Fruit fly (Drosophila melanogaster) whole organism, embryonic: ENCODE data around the gene CG3337.

Source experiments
- ATbp ChIP-seq: fragments of 200-800 bp; sonication (Bioruptor generic); optimal IDR thresholded peaks from 2 replicates; lab custom pipeline; 2017; ENCODE audit warnings: missing biosample characterization, mild to moderate bottlenecking, missing genetic modification characterization, missing genetic modification reagents
- Atf6 ChIP-seq: fragments of 200-800 bp; sonication (Bioruptor generic); IDR thresholded peaks from 2 replicates; pipeline ENCODE4 v1.3.6; 2022; ENCODE audit warnings: missing biosample characterization, missing genetic modification characterization
- Bgb ChIP-seq: fragments of 200-800 bp; sonication (Bioruptor generic); IDR thresholded peaks from 2 replicates; pipeline ENCODE4 v1.3.6; 2022; ENCODE audit warnings: missing biosample characterization, missing genetic modification characterization; ENCODE audit not compliant: partially characterized antibody
- CG10209 ChIP-seq: fragments of 200-800 bp; sonication (Bioruptor generic); optimal IDR thresholded peaks from 3 replicates; lab custom pipeline; 2017; ENCODE audit warnings: missing biosample characterization, mild to moderate bottlenecking, missing genetic modification characterization, missing genetic modification reagents
- CG10543 ChIP-seq: fragments of 200-800 bp; sonication (Bioruptor generic); optimal IDR thresholded peaks from 3 replicates; lab custom pipeline; 2017; ENCODE audit warnings: missing biosample characterization, mild to moderate bottlenecking, missing genetic modification characterization, moderate library complexity
- CG11247 ChIP-seq: fragments of 200-800 bp; sonication (Bioruptor generic); IDR thresholded peaks from 2 replicates; pipeline ENCODE4 v1.3.6; 2022; ENCODE audit warnings: missing biosample characterization, missing genetic modification characterization
- CG12236 ChIP-seq: fragments of 200-800 bp; sonication (Bioruptor generic); optimal IDR thresholded peaks from 2 replicates; lab custom pipeline; 2016; ENCODE audit warnings: missing biosample characterization, missing genetic modification characterization
- CG12769 ChIP-seq: fragments of 200-800 bp; sonication (Bioruptor generic); optimal IDR thresholded peaks from 2 replicates; lab custom pipeline; 2019; ENCODE audit warnings: missing biosample characterization, mild to moderate bottlenecking, missing genetic modification characterization, moderate library complexity
- CG14710 ChIP-seq: fragments of 200-800 bp; sonication (Bioruptor generic); optimal IDR thresholded peaks from 3 replicates; lab custom pipeline; 2019; ENCODE audit warnings: missing biosample characterization, mild to moderate bottlenecking, missing genetic modification characterization, moderate library complexity
- CG15479 ChIP-seq: fragments of 200-800 bp; sonication (Bioruptor generic); optimal IDR thresholded peaks from 3 replicates; lab custom pipeline; 2019; ENCODE audit warnings: missing biosample characterization, mild to moderate bottlenecking, missing genetic modification characterization, moderate library complexity
- CG17829 ChIP-seq: fragments of 200-800 bp; optimal IDR thresholded peaks from 2 replicates; lab custom pipeline; 2019; ENCODE audit warnings: missing biosample characterization, mild to moderate bottlenecking, missing genetic modification characterization, moderate library complexity
- CG2199 ChIP-seq: fragments of 200-800 bp; sonication (Bioruptor generic); IDR thresholded peaks from 3 replicates; pipeline ENCODE4 v1.3.6; 2022; ENCODE audit warnings: missing biosample characterization, missing genetic modification characterization
- CG31365 ChIP-seq: fragments of 200-800 bp; sonication (Bioruptor generic); optimal IDR thresholded peaks from 2 replicates; lab custom pipeline; 2018; ENCODE audit warnings: missing biosample characterization, mild to moderate bottlenecking, missing genetic modification characterization
- CG4404 ChIP-seq: fragments of 200-800 bp; sonication (Bioruptor generic); IDR thresholded peaks from 2 replicates; pipeline ENCODE4 v1.3.6; 2022; ENCODE audit warnings: missing biosample characterization, missing genetic modification characterization
- CG7372 ChIP-seq: fragments of 200-800 bp; sonication (Bioruptor generic); IDR thresholded peaks from 2 replicates; pipeline ENCODE4 v1.3.6; 2022; ENCODE audit warnings: missing biosample characterization, missing genetic modification characterization
- CG7987 ChIP-seq: fragments of 200-800 bp; sonication (Bioruptor generic); optimal IDR thresholded peaks from 2 replicates; lab custom pipeline; 2018; ENCODE audit warnings: missing biosample characterization, mild to moderate bottlenecking, missing genetic modification characterization, moderate library complexity
- CG8281 ChIP-seq: fragments of 200-800 bp; sonication (Bioruptor generic); optimal IDR thresholded peaks from 2 replicates; lab custom pipeline; 2018; ENCODE audit warnings: missing biosample characterization, mild to moderate bottlenecking, missing genetic modification characterization, moderate library complexity
- CG8924 ChIP-seq: fragments of 200-800 bp; optimal IDR thresholded peaks from 3 replicates; lab custom pipeline; 2019; ENCODE audit warnings: missing biosample characterization, mild to moderate bottlenecking, missing genetic modification characterization, moderate library complexity
- CTCF ChIP-seq: fragments of 200-800 bp; sonication (Bioruptor generic); optimal IDR thresholded peaks from 2 replicates; lab custom pipeline; 2017; ENCODE audit warnings: missing biosample characterization, mild to moderate bottlenecking, missing genetic modification characterization, moderate library complexity
- CkIIα-i1 ChIP-seq: fragments of 200-800 bp; sonication (Bioruptor generic); IDR thresholded peaks from 2 replicates; pipeline ENCODE4 v1.3.6; 2022; ENCODE audit warnings: missing biosample characterization, missing genetic modification characterization
- D19A ChIP-seq: fragments of 200-800 bp; optimal IDR thresholded peaks from 3 replicates; lab custom pipeline; 2019; ENCODE audit warnings: missing biosample characterization, mild to moderate bottlenecking, missing genetic modification characterization, moderate library complexity
- Dbx ChIP-seq: fragments of 200-800 bp; sonication (Bioruptor generic); IDR thresholded peaks from 3 replicates; pipeline ENCODE4 v1.3.6; 2022; ENCODE audit warnings: missing biosample characterization, missing genetic modification characterization
- E2f2 ChIP-seq: fragments of 200-800 bp; sonication (Bioruptor generic); IDR thresholded peaks from 2 replicates; pipeline ENCODE4 v1.3.6; 2022; ENCODE audit warnings: missing biosample characterization, missing genetic modification characterization
- Elba2 ChIP-seq: fragments of 200-800 bp; sonication (Bioruptor generic); optimal IDR thresholded peaks from 3 replicates; lab custom pipeline; 2016; ENCODE audit warnings: missing biosample characterization, missing genetic modification characterization
- HLH54F ChIP-seq: fragments of 200-800 bp; sonication (Bioruptor generic); optimal IDR thresholded peaks from 3 replicates; lab custom pipeline; 2016; ENCODE audit warnings: missing biosample characterization, missing genetic modification characterization
- Myb ChIP-seq: fragments of 200-800 bp; sonication (Bioruptor generic); optimal IDR thresholded peaks from 2 replicates; lab custom pipeline; 2016; ENCODE audit warnings: missing biosample characterization, missing genetic modification characterization
- Opbp ChIP-seq: fragments of 200-800 bp; sonication (Bioruptor generic); IDR thresholded peaks from 3 replicates; pipeline ENCODE4 v1.3.6; 2022; ENCODE audit warnings: missing biosample characterization, missing genetic modification characterization; ENCODE audit not compliant: partially characterized antibody
- Sry-δ ChIP-seq: fragments of 200-800 bp; sonication (Bioruptor generic); optimal IDR thresholded peaks from 2 replicates; lab custom pipeline; 2016; ENCODE audit warnings: missing biosample characterization, missing genetic modification characterization
- Vsx1 ChIP-seq: fragments of 200-800 bp; sonication (Bioruptor generic); optimal IDR thresholded peaks from 2 replicates; lab custom pipeline; 2017; ENCODE audit warnings: missing biosample characterization, mild to moderate bottlenecking, missing genetic modification characterization, missing genetic modification reagents
- amos ChIP-seq: fragments of 200-800 bp; sonication (Bioruptor generic); IDR thresholded peaks from 2 replicates; pipeline ENCODE4 v1.3.6; 2022; ENCODE audit warnings: missing biosample characterization, missing genetic modification characterization; ENCODE audit not compliant: partially characterized antibody
- bigmax ChIP-seq: fragments of 200-800 bp; sonication (Bioruptor generic); optimal IDR thresholded peaks from 2 replicates; lab custom pipeline; 2018; ENCODE audit warnings: missing biosample characterization, mild to moderate bottlenecking, missing genetic modification characterization
- chif ChIP-seq, 2 experiments: fragments of 200-800 bp; sonication (Bioruptor generic); optimal IDR thresholded peaks; 3 replicates each; lab custom pipeline; 2016; ENCODE audit warnings: missing biosample characterization in 2 of 2, missing genetic modification characterization in 2 of 2
- ems ChIP-seq: fragments of 200-800 bp; sonication (Bioruptor generic); optimal IDR thresholded peaks from 3 replicates; lab custom pipeline; 2016; ENCODE audit warnings: missing biosample characterization, missing genetic modification characterization
- exex ChIP-seq: fragments of 200-800 bp; sonication (Bioruptor generic); optimal IDR thresholded peaks from 4 replicates; lab custom pipeline; 2018; ENCODE audit warnings: missing biosample characterization, mild to moderate bottlenecking, missing genetic modification characterization, moderate library complexity
- ftz-f1 ChIP-seq: fragments of 200-800 bp; sonication (Bioruptor generic); optimal IDR thresholded peaks from 2 replicates; lab custom pipeline; 2016; ENCODE audit warnings: missing biosample characterization, missing genetic modification characterization
- gfzf ChIP-seq: fragments of 200-800 bp; sonication (Bioruptor generic); optimal IDR thresholded peaks from 2 replicates; lab custom pipeline; 2016; ENCODE audit warnings: missing biosample characterization, mild to moderate bottlenecking, missing genetic modification characterization, moderate library complexity
- her ChIP-seq: fragments of 200-800 bp; sonication (Bioruptor generic); optimal IDR thresholded peaks from 2 replicates; lab custom pipeline; 2016; ENCODE audit warnings: missing biosample characterization, missing genetic modification characterization
- lilli ChIP-seq: fragments of 200-800 bp; sonication (Bioruptor generic); optimal IDR thresholded peaks from 3 replicates; lab custom pipeline; 2016; ENCODE audit warnings: missing biosample characterization, missing genetic modification characterization
- maf-S ChIP-seq: fragments of 200-800 bp; sonication (Bioruptor generic); optimal IDR thresholded peaks from 2 replicates; lab custom pipeline; 2016; ENCODE audit warnings: missing biosample characterization, missing genetic modification characterization
- nmo ChIP-seq: fragments of 200-800 bp; sonication (Bioruptor generic); optimal IDR thresholded peaks from 2 replicates; lab custom pipeline; 2018; ENCODE audit warnings: missing biosample characterization, mild to moderate bottlenecking, missing genetic modification characterization, moderate library complexity
- pho ChIP-seq: fragments of 200-800 bp; sonication (Bioruptor generic); optimal IDR thresholded peaks from 2 replicates; lab custom pipeline; 2016; ENCODE audit warnings: missing biosample characterization, missing genetic modification characterization
- sc ChIP-seq, 3 experiments: fragments of >200 bp in 2 of 3; fragments of 200-800 bp in 1 of 3; sonication (Bioruptor generic) in 1 of 3; optimal IDR thresholded peaks; 2 replicates in 2 of 3; 3 replicates in 1 of 3; lab custom pipeline; 2017; ENCODE audit warnings: mild to moderate bottlenecking in 1 of 3, missing biosample characterization in 1 of 3, missing genetic modification characterization in 1 of 3, missing genetic modification reagents in 1 of 3
- sens ChIP-seq: fragments of 200-800 bp; sonication (Bioruptor generic); peaks from one replicate; lab custom pipeline; 2016; ENCODE audit warnings: missing biosample characterization, missing genetic modification characterization
- slou ChIP-seq: fragments of 200-800 bp; sonication (Bioruptor generic); optimal IDR thresholded peaks from 3 replicates; lab custom pipeline; 2016; ENCODE audit warnings: missing biosample characterization, missing genetic modification characterization
- vfl ChIP-seq: fragments of 200-800 bp; sonication (Bioruptor generic); optimal IDR thresholded peaks from 2 replicates; lab custom pipeline; 2016; ENCODE audit warnings: missing biosample characterization, missing genetic modification characterization
- vnd ChIP-seq: fragments of 200-800 bp; sonication (Bioruptor generic); IDR thresholded peaks from 3 replicates; pipeline ENCODE4 v1.3.6; 2022; ENCODE audit warnings: missing biosample characterization, missing genetic modification characterization; ENCODE audit not compliant: partially characterized antibody
- wek ChIP-seq: fragments of 200-800 bp; sonication (Bioruptor generic); optimal IDR thresholded peaks from 3 replicates; lab custom pipeline; 2018; ENCODE audit warnings: missing biosample characterization, mild to moderate bottlenecking, missing genetic modification characterization, moderate library complexity

Gene CG3337

DNA sequence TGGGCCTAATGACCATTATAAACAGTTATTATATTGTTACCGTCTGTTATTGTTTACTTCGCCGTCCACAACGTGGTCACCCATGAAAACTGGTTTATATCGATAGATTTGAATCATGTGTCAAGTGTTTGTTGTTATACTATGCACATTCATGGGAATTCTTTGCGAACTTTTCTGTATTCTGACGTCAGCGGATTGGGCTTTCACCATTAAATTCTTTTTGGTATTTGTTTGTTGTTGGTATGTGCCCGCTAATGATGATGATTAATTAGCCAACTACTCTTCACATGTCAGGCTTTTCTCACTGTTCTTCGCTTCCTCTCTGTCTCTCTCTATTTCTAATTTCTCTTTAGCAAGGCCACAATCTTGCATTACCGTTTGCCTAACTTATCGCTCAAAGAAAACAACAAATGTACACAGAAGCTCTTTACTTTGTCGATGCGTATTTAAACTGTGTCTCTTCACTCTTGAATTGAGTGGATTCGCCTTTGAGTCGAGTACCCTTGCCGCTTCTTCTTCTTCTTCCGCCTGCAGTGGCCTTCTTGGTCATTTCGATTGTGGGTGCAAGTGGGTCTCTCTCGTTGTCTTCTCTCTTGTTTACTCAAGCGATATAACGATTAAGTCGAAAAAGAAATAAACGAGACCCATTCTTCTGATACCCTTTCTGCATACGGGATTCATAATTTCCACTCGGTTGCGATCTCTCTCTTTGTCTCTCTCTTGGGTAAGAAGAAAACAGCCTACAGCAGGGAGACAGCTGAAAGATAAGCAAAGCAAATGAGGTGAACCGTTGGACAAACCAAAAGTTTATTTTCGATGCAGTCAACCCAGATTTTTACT, 19.5 kb downstream of the CG3337 start (continued):
- no peak for TF ChIP-seq bigmax (GFP tag; lab: Kevin White, UChicago)
- TF ChIP-seq, all 482 proteins: peak for 133

DNA sequence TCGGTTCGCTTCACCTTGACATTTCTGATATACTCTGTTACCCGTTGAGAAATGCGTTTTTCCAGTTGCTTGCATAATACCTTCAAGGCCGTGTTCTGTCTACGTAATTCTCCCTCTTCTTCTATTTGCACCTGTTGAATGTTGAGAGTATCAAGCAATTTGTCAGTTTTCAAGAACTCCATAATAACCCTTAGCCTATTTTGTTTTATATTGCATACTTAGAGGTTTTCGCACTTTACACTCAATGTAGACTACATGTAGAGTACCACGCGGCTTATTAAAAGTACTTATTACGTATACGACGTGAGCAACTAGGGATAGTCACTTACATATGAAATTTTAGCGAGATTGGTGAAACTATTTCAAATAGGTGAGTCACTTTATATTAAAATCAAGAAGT, 20.2 kb downstream of the CG3337 start:
- no peak for TF ChIP-seq her (GFP tag; lab: Kevin White, UChicago)
- TF ChIP-seq CG14710, result no peak
- peak; percentile 65 for TF ChIP-seq D19A (tag; lab: Kevin White, UChicago)
- TF ChIP-seq Sry-δ, result no peak
- TF ChIP-seq lilli (GFP tag; lab: Kevin White, UChicago), result peak; percentile 2
- no peak for TF ChIP-seq CG17829 (tag; lab: Kevin White, UChicago)
- peak; percentile 32 for TF ChIP-seq CG7987 (GFP tag; lab: Kevin White, UChicago)
- TF ChIP-seq Dbx (GFP tag; lab: Robert Waterston, UW), result no peak
- TF ChIP-seq gfzf, result no peak
- TF ChIP-seq CG12769 (tag; lab: Kevin White, UChicago), result peak; percentile 23
- TF ChIP-seq ftz-f1, result peak; percentile 50
- peak; percentile 69 for TF ChIP-seq CTCF
- no peak for TF ChIP-seq CG4404 (GFP tag; lab: Robert Waterston, UW)
- no peak for TF ChIP-seq CG8924 (tag; lab: Kevin White, UChicago)
- peak; percentile 91 for TF ChIP-seq CG2199 (GFP tag; lab: Robert Waterston, UW)
- TF ChIP-seq maf-S (GFP tag; lab: Kevin White, UChicago), result no peak
- TF ChIP-seq Opbp (GFP tag; lab: Robert Waterston, UW), result peak; percentile 63; the same call in 2 of the 3 replicates
- TF ChIP-seq pho (GFP tag; lab: Kevin White, UChicago), result peak; percentile 10
- no peak for TF ChIP-seq wek
- peak; percentile 55 for TF ChIP-seq Bgb (GFP tag; lab: Robert Waterston, UW)
- no peak for TF ChIP-seq CG12236
- TF ChIP-seq nmo (GFP tag; lab: Kevin White, UChicago), result no peak
- TF ChIP-seq CG15479, result no peak
- TF ChIP-seq Elba2 (GFP tag; lab: Kevin White, UChicago), result no peak
- TF ChIP-seq Atf6 (GFP tag; lab: Robert Waterston, UW), result no peak
- TF ChIP-seq CkIIα-i1 (GFP tag; lab: Robert Waterston, UW), result no peak
- no peak for TF ChIP-seq Myb (GFP tag; lab: Kevin White, UChicago)
- TF ChIP-seq sc (optimal IDR thresholded peaks at IDR 0.05; lab: Kevin White, UChicago), result no peak
- TF ChIP-seq sc (GFP tag; optimal IDR thresholded peaks at IDR 0.05; lab: Kevin White, UChicago), result no peak
- TF ChIP-seq exex (tag; lab: Kevin White, UChicago), result peak; percentile 16
- TF ChIP-seq E2f2 (GFP tag; lab: Robert Waterston, UW), result no peak
- no peak for TF ChIP-seq chif (GFP tag; optimal IDR thresholded peaks at IDR 0.05; lab: Kevin White, UChicago)
- TF ChIP-seq amos, result peak; percentile 48; the same call in 1 of the 2 replicates
- TF ChIP-seq CG8281 (tag; lab: Kevin White, UChicago), result no peak
- no peak for TF ChIP-seq ems (GFP tag; lab: Kevin White, UChicago)
- no peak for TF ChIP-seq ATbp (GFP tag; lab: Kevin White, UChicago)
- no peak for TF ChIP-seq CG10209 (GFP tag; lab: Kevin White, UChicago)
- peak; percentile 27 for TF ChIP-seq Vsx1
- no peak for TF ChIP-seq HLH54F
- TF ChIP-seq slou, result no peak
- peak; percentile 43 for TF ChIP-seq sens (GFP tag; lab: Kevin White, UChicago)
- TF ChIP-seq CG10543 (GFP tag; lab: Kevin White, UChicago), result no peak
- no peak for TF ChIP-seq vfl
- peak; percentile 51; the same call in 1 of the 2 replicates for TF ChIP-seq CG7372 (GFP tag; lab: Robert Waterston, UW)
- TF ChIP-seq CG31365, result no peak
- peak; percentile 22; the same call in 1 of the 2 replicates for TF ChIP-seq CG11247 (GFP tag; lab: Robert Waterston, UW)
- 0 out of 3 replicates have a peak, but pooled peaks have one; percentile 24 for TF ChIP-seq vnd (GFP tag; lab: Robert Waterston, UW)
